Fruit fly (Drosophila melanogaster) whole organism, pupa: ENCODE data around the gene CG7453.

ENCODE experiments used
- CG10348 ChIP-seq: fragments of 200-800 bp; sonication (Bioruptor generic); IDR thresholded peaks from 2 replicates; pipeline ENCODE4 v1.3.6; 2022; ENCODE audit warnings: missing biosample characterization, missing genetic modification characterization
- CG12605 ChIP-seq: fragments of 200-800 bp; sonication (Bioruptor generic); IDR thresholded peaks from 2 replicates; pipeline ENCODE4 v1.3.6; 2022; ENCODE audit warnings: missing biosample characterization, missing genetic modification characterization
- CG13204 ChIP-seq: fragments of 200-800 bp; sonication (Bioruptor generic); optimal IDR thresholded peaks from 2 replicates; lab custom pipeline; 2018; ENCODE audit warnings: missing biosample characterization, mild to moderate bottlenecking, missing genetic modification characterization, moderate library complexity
- CG14655 ChIP-seq: fragments of 200-800 bp; sonication (Bioruptor generic); optimal IDR thresholded peaks from 3 replicates; lab custom pipeline; 2017; ENCODE audit warnings: mild to moderate bottlenecking, missing biosample characterization, missing genetic modification reagents, missing genetic modification characterization
- CG15710 ChIP-seq: fragments of 200-800 bp; sonication (Bioruptor generic); optimal IDR thresholded peaks from 2 replicates; lab custom pipeline; 2018; ENCODE audit warnings: missing biosample characterization, mild to moderate bottlenecking, missing genetic modification characterization, moderate library complexity
- CG17806 ChIP-seq: fragments of 200-800 bp; sonication (Bioruptor generic); optimal IDR thresholded peaks from 2 replicates; lab custom pipeline; 2018; ENCODE audit warnings: missing biosample characterization, mild to moderate bottlenecking, missing genetic modification characterization, moderate library complexity
- CG32121 ChIP-seq: fragments of 200-800 bp; sonication (Bioruptor generic); IDR thresholded peaks from 2 replicates; pipeline ENCODE4 v1.3.6; 2022; ENCODE audit warnings: missing biosample characterization, missing genetic modification characterization
- CG34367 ChIP-seq: fragments of 200-800 bp; sonication (Bioruptor generic); optimal IDR thresholded peaks from 2 replicates; lab custom pipeline; 2018; ENCODE audit warnings: missing biosample characterization, mild to moderate bottlenecking, missing genetic modification characterization
- CG4496 ChIP-seq: fragments of 200-800 bp; sonication (Bioruptor generic); IDR thresholded peaks from 3 replicates; pipeline ENCODE4 v1.3.6; 2022; ENCODE audit warnings: missing biosample characterization, missing genetic modification characterization
- CG8159 ChIP-seq: fragments of 200-800 bp; sonication (Bioruptor generic); optimal IDR thresholded peaks from 3 replicates; lab custom pipeline; 2018; ENCODE audit warnings: missing biosample characterization, mild to moderate bottlenecking, missing genetic modification characterization, moderate library complexity
- CG8301 ChIP-seq: fragments of 200-800 bp; sonication (Bioruptor generic); optimal IDR thresholded peaks from 2 replicates; lab custom pipeline; 2018; ENCODE audit warnings: missing biosample characterization, mild to moderate bottlenecking, missing genetic modification characterization
- CG9948 ChIP-seq: fragments of 200-800 bp; sonication (Bioruptor generic); optimal IDR thresholded peaks from 2 replicates; lab custom pipeline; 2018; ENCODE audit warnings: missing biosample characterization, mild to moderate bottlenecking, missing genetic modification characterization, moderate library complexity
- D1 ChIP-seq: fragments of 200-800 bp; sonication (Bioruptor generic); optimal IDR thresholded peaks from 2 replicates; lab custom pipeline; 2018; ENCODE audit warnings: missing biosample characterization, mild to moderate bottlenecking, missing genetic modification characterization, moderate library complexity
- EcR ChIP-seq: fragments of 200-800 bp; sonication (Bioruptor generic); optimal IDR thresholded peaks from 3 replicates; lab custom pipeline; 2019; ENCODE audit warnings: missing biosample characterization, missing genetic modification characterization, mild to moderate bottlenecking, moderate library complexity, missing genetic modification reagents
- Ets98B ChIP-seq: fragments of 200-800 bp; sonication (Bioruptor generic); IDR thresholded peaks from 2 replicates; pipeline ENCODE4 v1.3.6; 2022; ENCODE audit warnings: missing biosample characterization, missing genetic modification characterization
- Pif1A ChIP-seq: fragments of 200-800 bp; sonication (Bioruptor generic); optimal IDR thresholded peaks from 3 replicates; lab custom pipeline; 2016; ENCODE audit warnings: missing biosample characterization, missing genetic modification characterization
- Pif1B ChIP-seq: fragments of 200-800 bp; sonication (Bioruptor generic); optimal IDR thresholded peaks from 3 replicates; lab custom pipeline; 2016; ENCODE audit warnings: missing biosample characterization, missing genetic modification characterization
- Snoo ChIP-seq: fragments of 200-800 bp; sonication (Bioruptor generic); optimal IDR thresholded peaks from 3 replicates; lab custom pipeline; 2017; ENCODE audit warnings: missing biosample characterization, mild to moderate bottlenecking, missing genetic modification characterization, inconsistent platforms
- fd96Ca ChIP-seq: fragments of 200-800 bp; sonication (Bioruptor generic); IDR thresholded peaks from 3 replicates; pipeline ENCODE4 v1.3.6; 2022; ENCODE audit warnings: missing biosample characterization, missing genetic modification characterization
- gl ChIP-seq: fragments of 200-800 bp; sonication (Bioruptor generic); optimal IDR thresholded peaks from 2 replicates; lab custom pipeline; 2018; ENCODE audit warnings: missing biosample characterization, mild to moderate bottlenecking, missing genetic modification characterization
- rn ChIP-seq: fragments of 200-800 bp; sonication (Bioruptor generic); IDR thresholded peaks from 2 replicates; pipeline ENCODE4 v1.3.6; 2022; ENCODE audit warnings: missing biosample characterization, missing genetic modification characterization

Gene CG7453

dm6 chrX:19147939-19148641 lies 31.9 kb upstream of the CG7453 start:
- TF ChIP-seq Pif1A (GFP tag; lab: Kevin White, UChicago) (peak; percentile 40), CG4496 (GFP tag; lab: Robert Waterston, UW) (peak; percentile 43; the same call in 1 of the 3 replicates), gl (tag; lab: Kevin White, UChicago) (no peak), fd96Ca (GFP tag; lab: Robert Waterston, UW) (0 out of 3 replicates have a peak, but pooled peaks have one; percentile 11)

dm6 chrX:19148798-19149510 lies 31.0 kb upstream of the CG7453 start:
- TF ChIP-seq CG32121 (GFP tag; lab: Robert Waterston, UW): no peak
- TF ChIP-seq CG17806 (tag; lab: Kevin White, UChicago): no peak
- TF ChIP-seq fd96Ca (GFP tag; lab: Robert Waterston, UW): no peak
- no peak for TF ChIP-seq CG8159 (tag; lab: Kevin White, UChicago)
- TF ChIP-seq CG13204 (GFP tag; lab: Kevin White, UChicago): no peak
- no peak for TF ChIP-seq CG8301 (tag; lab: Kevin White, UChicago)

dm6 chrX:19149511-19149876 lies 30.5 kb upstream of the CG7453 start:
- TF ChIP-seq CG4496 (GFP tag; lab: Robert Waterston, UW) (no peak), rn (no peak), Snoo (no peak), CG17806 (tag; lab: Kevin White, UChicago) (no peak), Ets98B (GFP tag; lab: Robert Waterston, UW) (no peak), CG34367 (tag; lab: Kevin White, UChicago) (no peak), CG13204 (GFP tag; lab: Kevin White, UChicago) (no peak), CG8159 (tag; lab: Kevin White, UChicago) (no peak), CG8301 (tag; lab: Kevin White, UChicago) (no peak), EcR (GFP tag; lab: Kevin White, UChicago) (no peak), gl (tag; lab: Kevin White, UChicago) (no peak), fd96Ca (GFP tag; lab: Robert Waterston, UW) (no peak), Pif1B (GFP tag; lab: Kevin White, UChicago) (no peak)
- TF ChIP-seq, all 21 proteins: peak for 0

dm6 chrX:19152570-19153287 lies 27.2 kb upstream of the CG7453 start:
- TF ChIP-seq CG9948: peak; percentile 73
- peak; percentile 42 for TF ChIP-seq Pif1B (GFP tag; lab: Kevin White, UChicago)
- peak; percentile 5 for TF ChIP-seq D1 (tag; lab: Kevin White, UChicago)
- no peak for TF ChIP-seq CG12605 (GFP tag; lab: Robert Waterston, UW)
- TF ChIP-seq CG17806 (tag; lab: Kevin White, UChicago): peak; percentile 69
- no peak for TF ChIP-seq Ets98B (GFP tag; lab: Robert Waterston, UW)
- peak; percentile 70 for TF ChIP-seq CG14655 (GFP tag; lab: Kevin White, UChicago)
- peak; percentile 41; the same call in 1 of the 2 replicates for TF ChIP-seq CG32121 (GFP tag; lab: Robert Waterston, UW)
- peak; percentile 75 for TF ChIP-seq CG8159 (tag; lab: Kevin White, UChicago)
- no peak for TF ChIP-seq CG13204 (GFP tag; lab: Kevin White, UChicago)
- peak; percentile 49; the same call in 1 of the 3 replicates for TF ChIP-seq CG4496 (GFP tag; lab: Robert Waterston, UW)
- no peak for TF ChIP-seq gl (tag; lab: Kevin White, UChicago)
- TF ChIP-seq Pif1A (GFP tag; lab: Kevin White, UChicago): peak; percentile 39
- TF ChIP-seq CG10348: 0 out of 2 replicates have a peak, but pooled peaks have one; percentile 22
- peak; percentile 79 for TF ChIP-seq Snoo
- TF ChIP-seq EcR (GFP tag; lab: Kevin White, UChicago): no peak
- TF ChIP-seq fd96Ca (GFP tag; lab: Robert Waterston, UW): no peak
- TF ChIP-seq rn: no peak
- peak; percentile 41 for TF ChIP-seq CG8301 (tag; lab: Kevin White, UChicago)
- peak; percentile 47 for TF ChIP-seq CG34367 (tag; lab: Kevin White, UChicago)
- TF ChIP-seq CG15710 (tag; lab: Kevin White, UChicago): peak; percentile 68

dm6 chrX:19153288-19154130 lies 26.5 kb upstream of the CG7453 start:
- TF ChIP-seq Ets98B (GFP tag; lab: Robert Waterston, UW) (peak; percentile 46; the same call in 1 of the 2 replicates), CG14655 (GFP tag; lab: Kevin White, UChicago) (no peak), CG12605 (GFP tag; lab: Robert Waterston, UW) (0 out of 2 replicates have a peak, but pooled peaks have one; percentile 17), rn (no peak), EcR (GFP tag; lab: Kevin White, UChicago) (peak; percentile 82), D1 (tag; lab: Kevin White, UChicago) (no peak), CG32121 (GFP tag; lab: Robert Waterston, UW) (peak; percentile 50), Snoo (no peak), CG9948 (no peak), fd96Ca (GFP tag; lab: Robert Waterston, UW) (peak; percentile 56; the same call in 2 of the 3 replicates), Pif1A (GFP tag; lab: Kevin White, UChicago) (no peak), CG10348 (no peak), CG8301 (tag; lab: Kevin White, UChicago) (no peak), gl (tag; lab: Kevin White, UChicago) (peak; percentile 6), CG17806 (tag; lab: Kevin White, UChicago) (no peak), CG13204 (GFP tag; lab: Kevin White, UChicago) (peak; percentile 79), CG34367 (tag; lab: Kevin White, UChicago) (no peak), CG15710 (tag; lab: Kevin White, UChicago) (no peak), Pif1B (GFP tag; lab: Kevin White, UChicago) (peak; percentile 49), CG4496 (GFP tag; lab: Robert Waterston, UW) (peak; percentile 64), CG8159 (tag; lab: Kevin White, UChicago) (no peak)
